Fruit fly (Drosophila melanogaster) whole organism, embryonic: ENCODE measurements around the gene frj.

Source experiments
- Ada2b ChIP-seq: fragments of 200-800 bp; sonication (Bioruptor generic); IDR thresholded peaks from 2 replicates; pipeline ENCODE4 v1.3.6; 2022; ENCODE audit warnings: missing biosample characterization, missing genetic modification characterization
- Adf1 ChIP-seq: fragments of 200-800 bp; sonication (Bioruptor generic); IDR thresholded peaks from 2 replicates; pipeline ENCODE4 v1.3.6; 2022; ENCODE audit warnings: missing biosample characterization, missing genetic modification characterization
- Aef1 ChIP-seq: fragments of 200-800 bp; sonication (Bioruptor generic); IDR thresholded peaks from 3 replicates; pipeline ENCODE4 v1.3.6; 2022; ENCODE audit warnings: missing biosample characterization, missing genetic modification characterization
- B-H2 ChIP-seq: fragments of 200-800 bp; sonication (Bioruptor generic); optimal IDR thresholded peaks from 2 replicates; lab custom pipeline; 2018; ENCODE audit warnings: missing biosample characterization, mild to moderate bottlenecking, missing genetic modification characterization
- CG10209 ChIP-seq: fragments of 200-800 bp; sonication (Bioruptor generic); optimal IDR thresholded peaks from 3 replicates; lab custom pipeline; 2017; ENCODE audit warnings: missing biosample characterization, mild to moderate bottlenecking, missing genetic modification characterization, missing genetic modification reagents
- CG10462 ChIP-seq: fragments of 200-800 bp; sonication (Bioruptor generic); optimal IDR thresholded peaks from 2 replicates; lab custom pipeline; 2016; ENCODE audit warnings: missing biosample characterization, missing genetic modification characterization
- CG10959 ChIP-seq: fragments of 200-800 bp; sonication (Bioruptor generic); IDR thresholded peaks from 2 replicates; pipeline ENCODE4 v1.3.6; 2022; ENCODE audit warnings: missing biosample characterization, missing genetic modification characterization
- CG12391 ChIP-seq: fragments of 200-800 bp; sonication (Bioruptor generic); optimal IDR thresholded peaks from 3 replicates; lab custom pipeline; 2018; ENCODE audit warnings: missing biosample characterization, mild to moderate bottlenecking, missing genetic modification characterization, moderate library complexity
- CG1603 ChIP-seq: fragments of 200-800 bp; sonication (Bioruptor generic); optimal IDR thresholded peaks from 2 replicates; lab custom pipeline; 2019; ENCODE audit warnings: missing biosample characterization, mild to moderate bottlenecking, missing genetic modification characterization, moderate library complexity
- CG31441 ChIP-seq: fragments of 200-800 bp; sonication (Bioruptor generic); IDR thresholded peaks from 2 replicates; pipeline ENCODE4 v1.3.6; 2022; ENCODE audit warnings: missing biosample characterization, missing genetic modification characterization
- CG33213 ChIP-seq: fragments of 200-800 bp; sonication (Bioruptor generic); optimal IDR thresholded peaks from 3 replicates; lab custom pipeline; 2016; ENCODE audit warnings: missing biosample characterization, missing genetic modification characterization
- CG33557 ChIP-seq: fragments of 200-800 bp; sonication (Bioruptor generic); optimal IDR thresholded peaks from 2 replicates; lab custom pipeline; 2019; ENCODE audit warnings: missing biosample characterization, mild to moderate bottlenecking, missing genetic modification characterization, moderate library complexity
- CG3726 ChIP-seq: fragments of 200-800 bp; sonication (Bioruptor generic); IDR thresholded peaks from 3 replicates; pipeline ENCODE4, ENCODE4 v1.3.6; 2022; ENCODE audit warnings: missing biosample characterization, missing genetic modification characterization
- CG3838 ChIP-seq: fragments of 200-800 bp; sonication (Bioruptor generic); optimal IDR thresholded peaks from 3 replicates; lab custom pipeline; 2016; ENCODE audit warnings: missing biosample characterization, missing genetic modification characterization
- CG6654 ChIP-seq: fragments of 200-800 bp; sonication (Bioruptor generic); optimal IDR thresholded peaks from 2 replicates; lab custom pipeline; 2017; ENCODE audit warnings: missing biosample characterization, mild to moderate bottlenecking, missing genetic modification characterization
- CG6791 ChIP-seq: fragments of 200-800 bp; sonication (Bioruptor generic); IDR thresholded peaks from 3 replicates; pipeline ENCODE4 v1.3.6; 2022; ENCODE audit warnings: missing biosample characterization, missing genetic modification characterization; ENCODE audit not compliant: partially characterized antibody
- CG7928 ChIP-seq: fragments of 200-800 bp; sonication (Bioruptor generic); optimal IDR thresholded peaks from 2 replicates; lab custom pipeline; 2017; ENCODE audit warnings: missing biosample characterization, mild to moderate bottlenecking, missing genetic modification characterization
- CG8478 ChIP-seq: fragments of >200 bp; optimal IDR thresholded peaks from 2 replicates; lab custom pipeline; 2018
- CG9215 ChIP-seq: fragments of 200-800 bp; sonication (Bioruptor generic); IDR thresholded peaks from 2 replicates; pipeline ENCODE4 v1.3.6; 2022; ENCODE audit warnings: missing biosample characterization, missing genetic modification characterization
- CG9876 ChIP-seq: fragments of 200-800 bp; sonication (Bioruptor generic); optimal IDR thresholded peaks from 2 replicates; lab custom pipeline; 2016; ENCODE audit warnings: missing biosample characterization, missing genetic modification characterization
- D19A ChIP-seq: fragments of 200-800 bp; optimal IDR thresholded peaks from 3 replicates; lab custom pipeline; 2019; ENCODE audit warnings: missing biosample characterization, mild to moderate bottlenecking, missing genetic modification characterization, moderate library complexity
- Deaf1 ChIP-seq: fragments of 200-800 bp; optimal IDR thresholded peaks from 3 replicates; lab custom pipeline; 2019; ENCODE audit warnings: missing biosample characterization, mild to moderate bottlenecking, missing genetic modification characterization, moderate library complexity
- Dek ChIP-seq: fragments of 200-800 bp; sonication (Bioruptor generic); optimal IDR thresholded peaks from 3 replicates; lab custom pipeline; 2019; ENCODE audit warnings: missing biosample characterization, mild to moderate bottlenecking, missing genetic modification characterization, moderate library complexity
- Dll ChIP-seq: fragments of 200-800 bp; sonication (Bioruptor generic); IDR thresholded peaks from 4 replicates; pipeline ENCODE4 v1.3.6; 2022; ENCODE audit warnings: missing biosample characterization, missing genetic modification characterization; ENCODE audit not compliant: partially characterized antibody
- Elba2 ChIP-seq: fragments of 200-800 bp; sonication (Bioruptor generic); optimal IDR thresholded peaks from 3 replicates; lab custom pipeline; 2016; ENCODE audit warnings: missing biosample characterization, missing genetic modification characterization
- Ets65A ChIP-seq: fragments of 200-800 bp; sonication (Bioruptor generic); peaks from one replicate; lab custom pipeline; 2016; ENCODE audit warnings: missing biosample characterization, missing genetic modification characterization
- H15 ChIP-seq: fragments of 200-800 bp; sonication (Bioruptor generic); IDR thresholded peaks from 3 replicates; pipeline ENCODE4 v1.3.6; 2022; ENCODE audit warnings: missing biosample characterization, missing genetic modification characterization
- Kr ChIP-seq: fragments of 200-800 bp; sonication (Bioruptor generic); optimal IDR thresholded peaks from 2 replicates; lab custom pipeline; 2017; ENCODE audit warnings: missing biosample characterization, mild to moderate bottlenecking, missing genetic modification characterization
- Mad ChIP-seq: fragments of 200-800 bp; sonication (Bioruptor generic); optimal IDR thresholded peaks from 2 replicates; lab custom pipeline; 2016; ENCODE audit warnings: missing biosample characterization, missing genetic modification characterization
- Nf-YA ChIP-seq: fragments of 200-800 bp; sonication (Bioruptor generic); IDR thresholded peaks from 2 replicates; pipeline ENCODE4 v1.3.6; 2022; ENCODE audit warnings: missing biosample characterization, missing genetic modification characterization
- Nf-YB ChIP-seq: fragments of 200-800 bp; sonication (Bioruptor generic); optimal IDR thresholded peaks from 3 replicates; lab custom pipeline; 2019; ENCODE audit warnings: missing biosample characterization, mild to moderate bottlenecking, missing genetic modification characterization, moderate library complexity
- NfI ChIP-seq: fragments of 200-800 bp; sonication (Bioruptor generic); optimal IDR thresholded peaks from 3 replicates; lab custom pipeline; 2018; ENCODE audit warnings: missing biosample characterization, mild to moderate bottlenecking, missing genetic modification characterization, moderate library complexity
- Oli ChIP-seq: fragments of 200-800 bp; sonication (Bioruptor generic); optimal IDR thresholded peaks from 2 replicates; lab custom pipeline; 2018; ENCODE audit warnings: missing biosample characterization, mild to moderate bottlenecking, missing genetic modification characterization, moderate library complexity
- PHDP ChIP-seq: fragments of 200-800 bp; sonication (Bioruptor generic); optimal IDR thresholded peaks from 3 replicates; lab custom pipeline; 2018; ENCODE audit warnings: missing biosample characterization, mild to moderate bottlenecking, missing genetic modification characterization, moderate library complexity
- Pdp1 ChIP-seq, 2 experiments: fragments of 200-800 bp; sonication (Bioruptor generic); optimal IDR thresholded peaks; 3 replicates each; lab custom pipeline; 2016; ENCODE audit warnings: missing biosample characterization in 2 of 2, missing genetic modification characterization in 2 of 2, mild to moderate bottlenecking in 1 of 2, moderate library complexity in 1 of 2
- Sox100B ChIP-seq: fragments of 200-800 bp; sonication (Bioruptor generic); optimal IDR thresholded peaks from 3 replicates; lab custom pipeline; 2018; ENCODE audit warnings: missing biosample characterization, mild to moderate bottlenecking, missing genetic modification characterization
- Xrp1 ChIP-seq: fragments of 200-800 bp; sonication (Bioruptor generic); IDR thresholded peaks from 2 replicates; pipeline ENCODE4 v1.3.6; 2022; ENCODE audit warnings: missing biosample characterization, missing genetic modification characterization
- ara ChIP-seq: fragments of 200-800 bp; sonication (Bioruptor generic); IDR thresholded peaks from 2 replicates; pipeline ENCODE4 v1.3.6; 2022; ENCODE audit warnings: missing biosample characterization, missing genetic modification characterization
- gem ChIP-seq: fragments of 200-800 bp; sonication (Bioruptor generic); optimal IDR thresholded peaks from 2 replicates; lab custom pipeline; 2019; ENCODE audit warnings: missing biosample characterization, mild to moderate bottlenecking, missing genetic modification characterization, moderate library complexity
- grn ChIP-seq: fragments of 200-800 bp; sonication (Bioruptor generic); optimal IDR thresholded peaks from 3 replicates; lab custom pipeline; 2017; ENCODE audit warnings: missing biosample characterization, missing genetic modification characterization
- hth ChIP-seq: fragments of >200 bp; optimal IDR thresholded peaks from 2 replicates; lab custom pipeline; 2017; ENCODE audit warnings: inconsistent platforms
- oc ChIP-seq: fragments of 200-800 bp; sonication (Bioruptor generic); optimal IDR thresholded peaks from 2 replicates; lab custom pipeline; 2018; ENCODE audit warnings: missing biosample characterization, mild to moderate bottlenecking, missing genetic modification characterization, moderate library complexity
- p53 ChIP-seq: fragments of 200-800 bp; sonication (Bioruptor generic); optimal IDR thresholded peaks from 2 replicates; lab custom pipeline; 2016; ENCODE audit warnings: missing biosample characterization, missing genetic modification characterization
- pita ChIP-seq: fragments of 200-800 bp; sonication (Bioruptor generic); optimal IDR thresholded peaks from 2 replicates; lab custom pipeline; 2017; ENCODE audit warnings: missing biosample characterization, mild to moderate bottlenecking, missing genetic modification characterization
- pros ChIP-seq: fragments of 200-800 bp; sonication (Bioruptor generic); optimal IDR thresholded peaks from 3 replicates; lab custom pipeline; 2019; ENCODE audit warnings: missing biosample characterization, mild to moderate bottlenecking, missing genetic modification characterization, moderate library complexity
- repo ChIP-seq: fragments of 200-800 bp; sonication (Bioruptor generic); optimal IDR thresholded peaks from 2 replicates; lab custom pipeline; 2016; ENCODE audit warnings: missing biosample characterization, missing genetic modification characterization
- run ChIP-seq: fragments of 200-800 bp; sonication (Bioruptor generic); optimal IDR thresholded peaks from 3 replicates; lab custom pipeline; 2018; ENCODE audit warnings: missing biosample characterization, mild to moderate bottlenecking, missing genetic modification characterization
- scrt ChIP-seq: fragments of 200-800 bp; sonication (Bioruptor generic); optimal IDR thresholded peaks from 2 replicates; lab custom pipeline; 2018; ENCODE audit warnings: missing biosample characterization, mild to moderate bottlenecking, missing genetic modification characterization, moderate library complexity
- yki ChIP-seq: fragments of >200 bp; optimal IDR thresholded peaks from 3 replicates; lab custom pipeline; 2018
- zf30C ChIP-seq: fragments of 200-800 bp; sonication (Bioruptor generic); optimal IDR thresholded peaks from 3 replicates; lab custom pipeline; 2018; ENCODE audit warnings: missing biosample characterization, mild to moderate bottlenecking, missing genetic modification characterization

frj gene

dm6 chr2L:6480212-6480994 is 24.6 kb downstream of the frj start, which contains the start of the genes Sec61alpha and Daxx (continued):
- TF ChIP-seq Dek (tag; lab: Kevin White, UChicago) (peak; percentile 87), pros (GFP tag; lab: Kevin White, UChicago) (no peak), Adf1 (peak; percentile 42), D19A (tag; lab: Kevin White, UChicago) (peak; percentile 63), yki (no peak), hth (lab: Kevin White, UChicago) (no peak), gem (tag; lab: Kevin White, UChicago) (peak; percentile 89), repo (GFP tag; lab: Kevin White, UChicago) (peak; percentile 65), Mad (peak; percentile 82), run (peak; percentile 58), CG10959 (peak; percentile 75), Ada2b (GFP tag; lab: Robert Waterston, UW) (peak; percentile 75), p53 (GFP tag; lab: Kevin White, UChicago) (peak; percentile 84), Nf-YB (GFP tag; lab: Kevin White, UChicago) (peak; percentile 37), CG33213 (peak; percentile 91), CG9876 (GFP tag; lab: Kevin White, UChicago) (peak; percentile 85), CG31441 (peak; percentile 67; the same call in 1 of the 2 replicates), H15 (GFP tag; lab: Robert Waterston, UW) (peak; percentile 60; the same call in 2 of the 3 replicates), Dll (GFP tag; lab: Robert Waterston, UW) (peak; percentile 97), Aef1 (GFP tag; lab: Robert Waterston, UW) (peak; percentile 82), Ets65A (GFP tag; lab: Kevin White, UChicago) (peak; percentile 98), Pdp1 (GFP tag; optimal IDR thresholded peaks at IDR 0.05; lab: Kevin White, UChicago) (peak; percentile 73 to 90), CG9215 (peak; percentile 88), grn (no peak), ara (GFP tag; lab: Robert Waterston, UW) (peak; percentile 84), CG10209 (GFP tag; lab: Kevin White, UChicago) (peak; percentile 74), Kr (GFP tag; lab: Kevin White, UChicago) (no peak), Xrp1 (GFP tag; lab: Robert Waterston, UW) (peak; percentile 82), B-H2 (peak; percentile 78), CG3838 (peak; percentile 67), pita (GFP tag; lab: Kevin White, UChicago) (no peak), Oli (tag; lab: Kevin White, UChicago) (peak; percentile 78), Nf-YA (GFP tag; lab: Robert Waterston, UW) (peak; percentile 68; the same call in 1 of the 2 replicates), CG12391 (tag; lab: Kevin White, UChicago) (peak; percentile 87), Deaf1 (peak; percentile 97), NfI (GFP tag; lab: Kevin White, UChicago) (peak; percentile 82), CG8478 (lab: Kevin White, UChicago) (no peak), scrt (GFP tag; lab: Kevin White, UChicago) (peak; percentile 67), CG1603 (peak; percentile 54), Elba2 (peak; percentile 43), CG6791 (GFP tag; lab: Robert Waterston, UW) (peak; percentile 100), CG10462 (GFP tag; lab: Kevin White, UChicago) (peak; percentile 50), CG7928 (GFP tag; lab: Kevin White, UChicago) (peak; percentile 41), Sox100B (GFP tag; lab: Kevin White, UChicago) (peak; percentile 63), CG6654 (GFP tag; lab: Kevin White, UChicago) (peak; percentile 30), CG3726 (GFP tag; lab: Robert Waterston, UW) (peak; percentile 74; the same call in 2 of the 3 replicates), oc (peak; percentile 71), zf30C (no peak), CG33557 (peak; percentile 50), PHDP (tag; lab: Kevin White, UChicago) (peak; percentile 84)
